Worm (Caenorhabditis elegans) whole organism, mixed stage, embryonic: ENCODE results near the gene F02H6.6.

Source experiments
- M03D4.4 ChIP-seq: sonication (generic microtip); optimal IDR thresholded peaks from 2 replicates; lab custom pipeline; 2017; ENCODE audit warnings: mild to moderate bottlenecking, missing genetic modification characterization, missing compliant biosample characterization
- bed-3 ChIP-seq: fragments of 200-800 bp; sonication (Bioruptor generic); optimal IDR thresholded peaks from 3 replicates; lab custom pipeline; 2018; ENCODE audit warnings: mild to moderate bottlenecking, missing genetic modification characterization, moderate library complexity, missing compliant biosample characterization
- blmp-1 ChIP-seq: fragments of 150-350 bp; optimal IDR thresholded peaks from 2 replicates; lab custom pipeline; 2014; ENCODE audit warnings: missing biosample characterization, missing genetic modification characterization
- ceh-39 ChIP-seq: fragments of 150-350 bp; optimal IDR thresholded peaks from 2 replicates; lab custom pipeline; 2014; ENCODE audit warnings: missing biosample characterization, missing genetic modification characterization
- ceh-43 ChIP-seq: fragments of 200-800 bp; sonication (Bioruptor generic); optimal IDR thresholded peaks from 2 replicates; lab custom pipeline; 2018; ENCODE audit warnings: mild to moderate bottlenecking, missing genetic modification characterization, moderate library complexity, missing compliant biosample characterization
- ceh-83 ChIP-seq: fragments of 200-800 bp; sonication (Bioruptor generic); optimal IDR thresholded peaks from 2 replicates; lab custom pipeline; 2018; ENCODE audit warnings: mild to moderate bottlenecking, missing genetic modification characterization, missing compliant biosample characterization
- ces-1 ChIP-seq: fragments of 150-350 bp; optimal IDR thresholded peaks from 2 replicates; lab custom pipeline; 2014; ENCODE audit warnings: missing biosample characterization, missing genetic modification reagents, missing genetic modification characterization
- cnd-1 ChIP-seq: fragments of 200-800 bp; sonication (Bioruptor generic); optimal IDR thresholded peaks from 2 replicates; lab custom pipeline; 2018; ENCODE audit warnings: mild to moderate bottlenecking, missing genetic modification characterization, missing compliant biosample characterization
- drap-1 ChIP-seq: fragments of 200-800 bp; sonication (Bioruptor generic); optimal IDR thresholded peaks from 3 replicates; lab custom pipeline; 2018; ENCODE audit warnings: mild to moderate bottlenecking, missing genetic modification characterization, missing compliant biosample characterization
- elt-1 ChIP-seq: sonication (generic microtip); optimal IDR thresholded peaks from 2 replicates; lab custom pipeline; 2017; ENCODE audit warnings: missing genetic modification characterization, mild to moderate bottlenecking, missing compliant biosample characterization, antibody characterized with exemption, moderate library complexity, borderline replicate concordance; ENCODE audit not compliant: insufficient read depth
- flh-1 ChIP-seq: fragments of 200-800 bp; sonication (Bioruptor generic); optimal IDR thresholded peaks from 2 replicates; lab custom pipeline; 2018; ENCODE audit warnings: mild to moderate bottlenecking, missing genetic modification characterization, moderate library complexity, missing compliant biosample characterization
- ham-2 ChIP-seq: fragments of 200-800 bp; sonication (Bioruptor generic); optimal IDR thresholded peaks from 2 replicates; lab custom pipeline; 2018; ENCODE audit warnings: mild to moderate bottlenecking, missing genetic modification characterization, missing compliant biosample characterization
- hlh-1 ChIP-seq: fragments of 150-350 bp; optimal IDR thresholded peaks from 2 replicates; lab custom pipeline; 2014; ENCODE audit warnings: missing biosample characterization, missing genetic modification reagents, missing genetic modification characterization
- lin-32 ChIP-seq: fragments of 200-800 bp; sonication (Bioruptor generic); optimal IDR thresholded peaks from 2 replicates; lab custom pipeline; 2018; ENCODE audit warnings: mild to moderate bottlenecking, missing genetic modification characterization, missing compliant biosample characterization
- lsy-2 ChIP-seq: fragments of 150-350 bp; optimal IDR thresholded peaks from 2 replicates; lab custom pipeline; 2014; ENCODE audit warnings: missing biosample characterization, missing genetic modification characterization
- mab-5 ChIP-seq: fragments of 150-350 bp; optimal IDR thresholded peaks from 2 replicates; lab custom pipeline; 2014; ENCODE audit warnings: missing biosample characterization, missing genetic modification characterization
- mep-1 ChIP-seq: fragments of 150-350 bp; optimal IDR thresholded peaks from 2 replicates; lab custom pipeline; 2017; ENCODE audit warnings: missing biosample characterization, missing genetic modification reagents, missing genetic modification characterization, inconsistent platforms
- mls-2 ChIP-seq: sonication (generic microtip); optimal IDR thresholded peaks from 2 replicates; lab custom pipeline; 2016; ENCODE audit warnings: mild to moderate bottlenecking, missing genetic modification characterization, moderate library complexity, missing compliant biosample characterization
- nhr-12 ChIP-seq: fragments of 150-350 bp; optimal IDR thresholded peaks from 2 replicates; lab custom pipeline; 2014; ENCODE audit warnings: missing biosample characterization, missing genetic modification characterization
- nhr-237 ChIP-seq: fragments of 150-350 bp; optimal IDR thresholded peaks from 2 replicates; lab custom pipeline; 2014; ENCODE audit warnings: missing biosample characterization, missing genetic modification characterization
- nhr-76 ChIP-seq: sonication (generic microtip); optimal IDR thresholded peaks from 2 replicates; lab custom pipeline; 2017; ENCODE audit warnings: missing biosample characterization, missing genetic modification characterization
- pha-4 ChIP-seq: fragments of 150-350 bp; optimal IDR thresholded peaks from 2 replicates; lab custom pipeline; 2018; ENCODE audit warnings: missing biosample characterization, missing genetic modification reagents, missing genetic modification characterization
- snpc-4 ChIP-seq: fragments of 150-350 bp; optimal IDR thresholded peaks from 2 replicates; lab custom pipeline; 2014; ENCODE audit warnings: missing biosample characterization, missing genetic modification characterization
- sptf-1 ChIP-seq: sonication (generic microtip); optimal IDR thresholded peaks from 2 replicates; lab custom pipeline; 2017; ENCODE audit warnings: mild to moderate bottlenecking, missing genetic modification characterization, moderate library complexity, missing compliant biosample characterization
- tbx-8 ChIP-seq: fragments of 200-800 bp; sonication (Bioruptor generic); optimal IDR thresholded peaks from 2 replicates; lab custom pipeline; 2018; ENCODE audit warnings: mild to moderate bottlenecking, missing genetic modification characterization, moderate library complexity, missing compliant biosample characterization
- unc-120 ChIP-seq: sonication (generic microtip); optimal IDR thresholded peaks from 2 replicates; lab custom pipeline; 2017; ENCODE audit warnings: missing genetic modification characterization, missing compliant biosample characterization; ENCODE audit not compliant: poor library complexity, severe bottlenecking
- unc-39 ChIP-seq: fragments of 150-350 bp; optimal IDR thresholded peaks from 2 replicates; lab custom pipeline; 2014; ENCODE audit warnings: missing biosample characterization, missing genetic modification characterization
- zip-8 ChIP-seq: fragments of 150-350 bp; optimal IDR thresholded peaks from 2 replicates; lab custom pipeline; 2014; ENCODE audit warnings: missing biosample characterization, missing genetic modification characterization
- ztf-11 ChIP-seq: fragments of 150-350 bp; optimal IDR thresholded peaks from 2 replicates; lab custom pipeline; 2014; ENCODE audit warnings: missing biosample characterization, missing genetic modification characterization

Gene F02H6.6

ce11 chrIV:14218526-14218925, 12.2 kb downstream of the F02H6.6 start:
- peak; percentile 65 for TF ChIP-seq zip-8 (tag; lab: Kevin White, UChicago)

- TF ChIP-seq flh-1 (GFP tag; lab: Kevin White, UChicago) = no peak
- TF ChIP-seq ceh-39 (tag; lab: Kevin White, UChicago) = no peak
- no peak for TF ChIP-seq hlh-1 (tag; lab: Kevin White, UChicago)
- no peak for TF ChIP-seq nhr-12
- no peak for TF ChIP-seq drap-1 (GFP tag; lab: Kevin White, UChicago)
- TF ChIP-seq tbx-8 (GFP tag; lab: Kevin White, UChicago) = no peak
- no peak for TF ChIP-seq mep-1 (tag; lab: Kevin White, UChicago)
- TF ChIP-seq mab-5 (tag; lab: Kevin White, UChicago) = no peak
- TF ChIP-seq mls-2 (tag; lab: Kevin White, UChicago) = no peak
- TF ChIP-seq ceh-43 (GFP tag; lab: Kevin White, UChicago) = no peak
- TF ChIP-seq lsy-2 (tag; lab: Kevin White, UChicago) = no peak
Measured at ce11 chrIV:14215777-14216176, 14.9 kb downstream of the F02H6.6 start.

- TF ChIP-seq elt-1 (no peak), M03D4.4 (tag; lab: Kevin White, UChicago) (no peak), lsy-2 (tag; lab: Kevin White, UChicago) (no peak), nhr-12 (no peak), ceh-43 (GFP tag; lab: Kevin White, UChicago) (no peak)
Measured at ce11 chrIV:14203162-14203561, 27.5 kb downstream of the F02H6.6 start, which contains the start of gene F02H6.3. Gene F02H6.3 (plus strand): TSS chrIV:14203427.

- TF ChIP-seq ces-1 (GFP tag; lab: Kevin White, UChicago) (no peak), drap-1 (GFP tag; lab: Kevin White, UChicago) (no peak), M03D4.4 (tag; lab: Kevin White, UChicago) (no peak), bed-3 (GFP tag; lab: Kevin White, UChicago) (no peak), ham-2 (GFP tag; lab: Kevin White, UChicago) (no peak), snpc-4 (no peak), cnd-1 (no peak), nhr-76 (tag; lab: Kevin White, UChicago) (no peak), blmp-1 (tag; lab: Kevin White, UChicago) (no peak), ceh-83 (GFP tag; lab: Kevin White, UChicago) (no peak), pha-4 (tag; lab: Kevin White, UChicago) (no peak), hlh-1 (tag; lab: Kevin White, UChicago) (no peak), nhr-237 (tag; lab: Kevin White, UChicago) (no peak), flh-1 (GFP tag; lab: Kevin White, UChicago) (no peak), mab-5 (tag; lab: Kevin White, UChicago) (no peak), lin-32 (no peak), unc-120 (tag; lab: Kevin White, UChicago) (no peak), mep-1 (tag; lab: Kevin White, UChicago) (no peak), unc-39 (tag; lab: Kevin White, UChicago) (no peak)
Measured at ce11 chrIV:14196176-14196575, 34.5 kb downstream of the F02H6.6 start, which contains the start of gene F02H6.2. Gene F02H6.2 (plus strand): TSS chrIV:14196476.

- TF ChIP-seq mep-1 (tag; lab: Kevin White, UChicago) = no peak
- TF ChIP-seq, all 35 proteins: peak for 0
Measured at ce11 chrIV:14194317-14194716, 36.4 kb downstream of the F02H6.6 start.

- no peak for TF ChIP-seq mep-1 (tag; lab: Kevin White, UChicago)
- no peak for TF ChIP-seq M03D4.4 (tag; lab: Kevin White, UChicago)
- TF ChIP-seq nhr-237 (tag; lab: Kevin White, UChicago) = no peak
- TF ChIP-seq zip-8 (tag; lab: Kevin White, UChicago) = no peak
- TF ChIP-seq elt-1 = no peak
- TF ChIP-seq bed-3 (GFP tag; lab: Kevin White, UChicago) = no peak
- no peak for TF ChIP-seq unc-39 (tag; lab: Kevin White, UChicago)
- TF ChIP-seq lsy-2 (tag; lab: Kevin White, UChicago) = no peak
- TF ChIP-seq ceh-39 (tag; lab: Kevin White, UChicago) = no peak
- TF ChIP-seq ztf-11 (tag; lab: Kevin White, UChicago) = no peak
- TF ChIP-seq ceh-83 (GFP tag; lab: Kevin White, UChicago) = no peak
- TF ChIP-seq flh-1 (GFP tag; lab: Kevin White, UChicago) = no peak
- no peak for TF ChIP-seq tbx-8 (GFP tag; lab: Kevin White, UChicago)
- no peak for TF ChIP-seq pha-4 (tag; lab: Kevin White, UChicago)
- no peak for TF ChIP-seq mab-5 (tag; lab: Kevin White, UChicago)
- no peak for TF ChIP-seq sptf-1 (tag; lab: Kevin White, UChicago)
- no peak for TF ChIP-seq nhr-12
- TF ChIP-seq unc-120 (tag; lab: Kevin White, UChicago) = no peak
- no peak for TF ChIP-seq lin-32
- no peak for TF ChIP-seq hlh-1 (tag; lab: Kevin White, UChicago)
Measured at ce11 chrIV:14193196-14193595, 37.5 kb downstream of the F02H6.6 start, which contains the start of gene K01G12.3. Gene K01G12.3 (plus strand): TSS chrIV:14193496.
